Fruit fly (Drosophila melanogaster) whole organism, adult: ENCODE measurements around the gene CG13313.

Experiments
- CG11617 ChIP-seq: fragments of 200-800 bp; sonication (Bioruptor generic); optimal IDR thresholded peaks from 2 replicates; lab custom pipeline; 2017; ENCODE audit warnings: mild to moderate bottlenecking, missing biosample characterization, missing genetic modification reagents, missing genetic modification characterization
- CG12768 ChIP-seq: fragments of 200-800 bp; sonication (Bioruptor generic); optimal IDR thresholded peaks from 2 replicates; lab custom pipeline; 2017; ENCODE audit warnings: missing biosample characterization, missing genetic modification characterization, mild to moderate bottlenecking, moderate library complexity, missing genetic modification reagents
- CG14711 ChIP-seq: fragments of 200-800 bp; sonication (Bioruptor generic); optimal IDR thresholded peaks from 2 replicates; lab custom pipeline; 2018; ENCODE audit warnings: missing biosample characterization, mild to moderate bottlenecking, missing genetic modification characterization, moderate library complexity
- CG1620 ChIP-seq: fragments of 200-800 bp; sonication (Bioruptor generic); optimal IDR thresholded peaks from 2 replicates; lab custom pipeline; 2016; ENCODE audit warnings: missing biosample characterization, missing genetic modification characterization
- CG33017 ChIP-seq: fragments of 200-800 bp; sonication (Bioruptor generic); optimal IDR thresholded peaks from 2 replicates; lab custom pipeline; 2018; ENCODE audit warnings: missing biosample characterization, mild to moderate bottlenecking, missing genetic modification characterization, moderate library complexity
- CG5204 ChIP-seq: fragments of 200-800 bp; sonication (Bioruptor generic); optimal IDR thresholded peaks from 2 replicates; lab custom pipeline; 2016; ENCODE audit warnings: missing biosample characterization, missing genetic modification characterization
- CG7045 ChIP-seq: fragments of 200-800 bp; sonication (Bioruptor generic); optimal IDR thresholded peaks from 2 replicates; lab custom pipeline; 2017; ENCODE audit warnings: missing biosample characterization, mild to moderate bottlenecking, missing genetic modification characterization
- CG7101 ChIP-seq: fragments of 200-800 bp; sonication (Bioruptor generic); optimal IDR thresholded peaks from 2 replicates; lab custom pipeline; 2018; ENCODE audit warnings: missing biosample characterization, mild to moderate bottlenecking, missing genetic modification characterization, moderate library complexity
- Clk ChIP-seq: fragments of 200-800 bp; sonication (Bioruptor generic); optimal IDR thresholded peaks from 2 replicates; lab custom pipeline; 2017; ENCODE audit warnings: missing biosample characterization, missing genetic modification characterization
- Crg-1 ChIP-seq: fragments of 200-800 bp; sonication (Bioruptor generic); optimal IDR thresholded peaks from 2 replicates; lab custom pipeline; 2016; ENCODE audit warnings: missing biosample characterization, missing genetic modification characterization
- Hr96 ChIP-seq: fragments of 200-800 bp; sonication (Bioruptor generic); optimal IDR thresholded peaks from 2 replicates; lab custom pipeline; 2016; ENCODE audit warnings: missing biosample characterization, missing genetic modification characterization
- Mnt ChIP-seq: fragments of 200-800 bp; sonication (Bioruptor generic); optimal IDR thresholded peaks from 2 replicates; lab custom pipeline; 2016; ENCODE audit warnings: missing biosample characterization, mild to moderate bottlenecking, missing genetic modification characterization
- bab1 ChIP-seq: fragments of 200-800 bp; sonication (Bioruptor generic); optimal IDR thresholded peaks from 3 replicates; lab custom pipeline; 2019; ENCODE audit warnings: missing biosample characterization, mild to moderate bottlenecking, missing genetic modification characterization, moderate library complexity
- cic ChIP-seq: fragments of 200-800 bp; sonication (Bioruptor generic); optimal IDR thresholded peaks from 2 replicates; lab custom pipeline; 2017; ENCODE audit warnings: missing biosample characterization, mild to moderate bottlenecking, missing genetic modification characterization, moderate library complexity
- cnc ChIP-seq, 2 experiments: fragments of >200 bp; optimal IDR thresholded peaks; 2 replicates each; lab custom pipeline; 2017
- kay ChIP-seq: fragments of 200-800 bp; sonication (Bioruptor generic); peaks from one replicate; lab custom pipeline; 2016; ENCODE audit warnings: missing biosample characterization, missing genetic modification characterization, borderline replicate concordance
- ovo ChIP-seq: fragments of 200-800 bp; sonication (Bioruptor generic); optimal IDR thresholded peaks from 2 replicates; lab custom pipeline; 2016; ENCODE audit warnings: missing biosample characterization, missing genetic modification characterization
- pad ChIP-seq: fragments of 200-800 bp; sonication (Bioruptor generic); optimal IDR thresholded peaks from 3 replicates; lab custom pipeline; 2017; ENCODE audit warnings: missing biosample characterization, missing genetic modification characterization, mild to moderate bottlenecking, moderate library complexity, missing genetic modification reagents
- tj ChIP-seq: fragments of 200-800 bp; sonication (Bioruptor generic); optimal IDR thresholded peaks from 3 replicates; lab custom pipeline; 2017; ENCODE audit warnings: missing biosample characterization, mild to moderate bottlenecking, missing genetic modification characterization, moderate library complexity
- toe ChIP-seq: fragments of 200-800 bp; sonication (Bioruptor generic); optimal IDR thresholded peaks from 2 replicates; lab custom pipeline; 2016; ENCODE audit warnings: missing biosample characterization, missing genetic modification characterization

CG13313 gene

dm6 chr3L:8985132-8985847 lies 26.6 kb downstream of the CG13313 start:
- TF ChIP-seq toe (GFP tag; lab: Kevin White, UChicago) (no peak), CG7101 (tag; lab: Kevin White, UChicago) (no peak), CG12768 (peak; percentile 41), kay (GFP tag; lab: Kevin White, UChicago) (peak; percentile 7), CG5204 (GFP tag; lab: Kevin White, UChicago) (no peak), bab1 (GFP tag; lab: Kevin White, UChicago) (no peak), CG7045 (GFP tag; lab: Kevin White, UChicago) (peak; percentile 60), CG11617 (GFP tag; lab: Kevin White, UChicago) (peak; percentile 28), Mnt (peak; percentile 37), cnc (optimal IDR thresholded peaks at IDR 0.05; lab: Kevin White, UChicago) (no peak), cic (GFP tag; lab: Kevin White, UChicago) (peak; percentile 79), CG1620 (no peak), pad (GFP tag; lab: Kevin White, UChicago) (no peak), Crg-1 (GFP tag; lab: Kevin White, UChicago) (peak; percentile 19), CG33017 (tag; lab: Kevin White, UChicago) (peak; percentile 58), CG14711 (peak; percentile 89), Clk (GFP tag; lab: Kevin White, UChicago) (no peak), ovo (GFP tag; lab: Kevin White, UChicago) (no peak), tj (GFP tag; lab: Kevin White, UChicago) (peak; percentile 25), Hr96 (GFP tag; lab: Kevin White, UChicago) (peak; percentile 8)

- TF ChIP-seq toe (GFP tag; lab: Kevin White, UChicago): no peak
- peak; percentile 59 for TF ChIP-seq CG7101 (tag; lab: Kevin White, UChicago)
- TF ChIP-seq CG12768: peak; percentile 44
- TF ChIP-seq Hr96 (GFP tag; lab: Kevin White, UChicago): no peak
- TF ChIP-seq tj (GFP tag; lab: Kevin White, UChicago): peak; percentile 25
- peak; percentile 13 for TF ChIP-seq Clk (GFP tag; lab: Kevin White, UChicago)
- TF ChIP-seq pad (GFP tag; lab: Kevin White, UChicago): no peak
- TF ChIP-seq kay (GFP tag; lab: Kevin White, UChicago): no peak
- TF ChIP-seq bab1 (GFP tag; lab: Kevin White, UChicago): no peak
- TF ChIP-seq CG1620: peak; percentile 28
- TF ChIP-seq CG7045 (GFP tag; lab: Kevin White, UChicago): no peak
- TF ChIP-seq CG5204 (GFP tag; lab: Kevin White, UChicago): peak; percentile 64
- peak; percentile 29 for TF ChIP-seq cic (GFP tag; lab: Kevin White, UChicago)
- TF ChIP-seq CG14711: no peak
- peak; percentile 22 for TF ChIP-seq ovo (GFP tag; lab: Kevin White, UChicago)
- no peak for TF ChIP-seq CG11617 (GFP tag; lab: Kevin White, UChicago)
- no peak for TF ChIP-seq cnc (optimal IDR thresholded peaks at IDR 0.05; lab: Kevin White, UChicago)
- peak; percentile 5 for TF ChIP-seq Crg-1 (GFP tag; lab: Kevin White, UChicago)
- peak; percentile 45 for TF ChIP-seq Mnt
- peak; percentile 70 for TF ChIP-seq CG33017 (tag; lab: Kevin White, UChicago)
Measured at dm6 chr3L:8985848-8986320, 27.2 kb downstream of the CG13313 start, which contains the start of gene Galk. TSS of gene Galk (minus strand) at chr3L:8986091.

DNA sequence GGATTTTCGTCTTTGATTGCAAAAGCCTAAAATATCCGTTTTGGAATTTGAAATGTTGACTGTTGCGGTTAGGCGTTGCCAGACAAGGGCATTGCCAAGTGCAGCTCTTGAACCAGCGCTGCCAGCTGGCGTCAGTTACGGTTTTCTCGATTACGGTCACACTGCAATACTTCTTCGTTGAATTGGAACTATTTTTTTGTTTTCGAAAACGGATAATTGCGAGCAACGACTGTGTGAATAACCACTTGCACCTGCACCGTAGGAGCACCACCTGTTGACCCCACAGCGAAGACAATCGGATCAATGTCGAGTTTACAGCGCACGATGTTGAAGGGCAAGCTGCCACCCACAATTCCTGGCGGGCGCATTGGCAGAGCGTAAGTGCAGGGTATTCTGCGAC lies 27.9 kb downstream of the CG13313 start, which contains the start of gene CG5068:
Gene CG5068 (plus strand): TSS at position 129 of the 400 bp plus-strand sequence.
- TF ChIP-seq pad (GFP tag; lab: Kevin White, UChicago): no peak
- no peak for TF ChIP-seq Hr96 (GFP tag; lab: Kevin White, UChicago)
- TF ChIP-seq bab1 (GFP tag; lab: Kevin White, UChicago): peak; percentile 10

DNA sequence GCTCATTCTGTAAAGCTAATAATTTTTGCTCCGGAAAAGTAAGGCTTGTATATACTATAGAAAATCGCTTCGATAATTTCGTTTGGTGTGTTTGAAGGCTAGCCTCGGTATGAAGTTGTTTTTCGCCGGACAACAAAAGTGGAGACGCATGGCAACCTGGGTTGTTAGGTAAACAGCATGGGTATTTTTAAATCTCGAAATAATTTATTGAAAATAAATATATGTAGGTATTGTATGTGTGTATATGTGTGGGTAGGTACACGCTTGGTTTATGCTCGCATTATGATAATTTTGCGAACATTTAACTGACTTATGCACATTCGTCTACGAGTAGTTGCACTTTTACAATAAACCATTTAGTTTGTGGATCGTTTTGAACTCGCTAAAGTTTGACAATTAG lies 31.5 kb downstream of the CG13313 start, which contains the start of gene CG5280:
Gene CG5280 (minus strand): TSS at position 101 of the 400 bp plus-strand sequence.
- TF ChIP-seq Clk (GFP tag; lab: Kevin White, UChicago): no peak
- TF ChIP-seq kay (GFP tag; lab: Kevin White, UChicago): peak; percentile 76

- TF ChIP-seq kay (GFP tag; lab: Kevin White, UChicago) (no peak), CG14711 (peak; percentile 89), Mnt (peak; percentile 57), toe (GFP tag; lab: Kevin White, UChicago) (no peak), cnc (optimal IDR thresholded peaks at IDR 0.05; lab: Kevin White, UChicago) (no peak), CG1620 (peak; percentile 74), CG11617 (GFP tag; lab: Kevin White, UChicago) (peak; percentile 64), CG33017 (tag; lab: Kevin White, UChicago) (peak; percentile 90), Hr96 (GFP tag; lab: Kevin White, UChicago) (no peak), CG7101 (tag; lab: Kevin White, UChicago) (peak; percentile 90), cic (GFP tag; lab: Kevin White, UChicago) (no peak), Crg-1 (GFP tag; lab: Kevin White, UChicago) (peak; percentile 37), bab1 (GFP tag; lab: Kevin White, UChicago) (peak; percentile 96), tj (GFP tag; lab: Kevin White, UChicago) (peak; percentile 33), CG7045 (GFP tag; lab: Kevin White, UChicago) (peak; percentile 64), pad (GFP tag; lab: Kevin White, UChicago) (peak; percentile 80), ovo (GFP tag; lab: Kevin White, UChicago) (peak; percentile 96), CG12768 (peak; percentile 59), Clk (GFP tag; lab: Kevin White, UChicago) (peak; percentile 51)
Measured at dm6 chr3L:8996173-8996767, 37.6 kb downstream of the CG13313 start.
